Worm (Caenorhabditis elegans) whole organism, late embryonic: ENCODE measurements around the gene C49H3.12.
A peak's percentile ranks its signal among the peaks of the same experiment; 100 is the strongest.

Experiments used
- F13H6.1 ChIP-seq: sonication (generic microtip); optimal IDR thresholded peaks from 2 replicates; lab custom pipeline; 2016; ENCODE audit warnings: missing genetic modification characterization, missing compliant biosample characterization
- ahr-1 ChIP-seq: sonication (generic microtip); optimal IDR thresholded peaks from 2 replicates; lab custom pipeline; 2016; ENCODE audit warnings: missing genetic modification characterization, missing compliant biosample characterization
- ama-1 ChIP-seq: fragments of 150-350 bp; optimal IDR thresholded peaks from 2 replicates; lab custom pipeline; 2014
- ceh-19 ChIP-seq: fragments of 200-800 bp; sonication (Bioruptor generic); optimal IDR thresholded peaks from 2 replicates; lab custom pipeline; 2018; ENCODE audit warnings: mild to moderate bottlenecking, missing genetic modification characterization, missing compliant biosample characterization
- ceh-2 ChIP-seq: sonication (generic microtip); optimal IDR thresholded peaks from 2 replicates; lab custom pipeline; 2016; ENCODE audit warnings: missing genotype, missing genetic modification characterization, missing compliant biosample characterization
- ceh-22 ChIP-seq: sonication (generic microtip); optimal IDR thresholded peaks from 2 replicates; lab custom pipeline; 2017; ENCODE audit warnings: missing biosample characterization, missing genetic modification characterization
- ceh-31 ChIP-seq: sonication (generic microtip); optimal IDR thresholded peaks from 2 replicates; lab custom pipeline; 2016; ENCODE audit warnings: missing genetic modification characterization, missing compliant biosample characterization
- ceh-6 ChIP-seq: fragments of 200-800 bp; sonication (Bioruptor generic); optimal IDR thresholded peaks from 2 replicates; lab custom pipeline; 2018; ENCODE audit warnings: mild to moderate bottlenecking, missing genetic modification characterization, missing compliant biosample characterization
- ceh-9 ChIP-seq: sonication (generic microtip); optimal IDR thresholded peaks from 2 replicates; lab custom pipeline; 2016; ENCODE audit warnings: mild to moderate bottlenecking, missing genetic modification characterization, inconsistent platforms, missing compliant biosample characterization
- dmd-4 ChIP-seq: sonication (generic microtip); optimal IDR thresholded peaks from 2 replicates; lab custom pipeline; 2016; ENCODE audit warnings: borderline replicate concordance, missing genetic modification characterization, missing compliant biosample characterization
- elt-4 ChIP-seq: sonication (generic microtip); optimal IDR thresholded peaks from 2 replicates; lab custom pipeline; 2016; ENCODE audit warnings: missing genetic modification characterization, missing compliant biosample characterization
- eyg-1 ChIP-seq: sonication (generic microtip); optimal IDR thresholded peaks from 2 replicates; lab custom pipeline; 2016; ENCODE audit warnings: missing genotype, missing genetic modification characterization, missing compliant biosample characterization
- hlh-15 ChIP-seq: sonication (generic microtip); optimal IDR thresholded peaks from 2 replicates; lab custom pipeline; 2016; ENCODE audit warnings: missing genetic modification characterization, missing compliant biosample characterization
- hlh-30 ChIP-seq: sonication (generic microtip); optimal IDR thresholded peaks from 2 replicates; lab custom pipeline; 2017; ENCODE audit warnings: antibody characterized with exemption, missing genetic modification characterization, missing compliant biosample characterization; ENCODE audit not compliant: insufficient read depth
- hlh-6 ChIP-seq: sonication (generic microtip); optimal IDR thresholded peaks from 2 replicates; lab custom pipeline; 2016; ENCODE audit warnings: missing genotype, missing genetic modification characterization, missing compliant biosample characterization
- hlh-8 ChIP-seq: sonication (generic microtip); optimal IDR thresholded peaks from 2 replicates; lab custom pipeline; 2016; ENCODE audit warnings: missing genotype, missing genetic modification characterization, missing compliant biosample characterization
- lim-6 ChIP-seq: sonication (generic microtip); optimal IDR thresholded peaks from 2 replicates; lab custom pipeline; 2016; ENCODE audit warnings: missing genetic modification characterization, missing compliant biosample characterization
- lin-11 ChIP-seq: fragments of 200-800 bp; sonication (Bioruptor generic); optimal IDR thresholded peaks from 2 replicates; lab custom pipeline; 2018; ENCODE audit warnings: mild to moderate bottlenecking, missing genetic modification characterization, missing compliant biosample characterization
- mec-3 ChIP-seq: sonication (generic microtip); optimal IDR thresholded peaks from 2 replicates; lab custom pipeline; 2016; ENCODE audit warnings: borderline replicate concordance, missing genetic modification characterization, missing compliant biosample characterization
- nfya-1 ChIP-seq: sonication (generic microtip); optimal IDR thresholded peaks from 2 replicates; lab custom pipeline; 2017; ENCODE audit warnings: missing genetic modification characterization, mild to moderate bottlenecking, missing compliant biosample characterization, antibody characterized with exemption, moderate library complexity
- npax-4 ChIP-seq: sonication (generic microtip); optimal IDR thresholded peaks from 2 replicates; lab custom pipeline; 2016; ENCODE audit warnings: missing genetic modification characterization, missing compliant biosample characterization
- odd-2 ChIP-seq: sonication (generic microtip); optimal IDR thresholded peaks from 2 replicates; lab custom pipeline; 2017; ENCODE audit warnings: antibody characterized with exemption, mild to moderate bottlenecking, missing genetic modification characterization, missing compliant biosample characterization
- pag-3 ChIP-seq: sonication (generic microtip); optimal IDR thresholded peaks from 2 replicates; lab custom pipeline; 2016; ENCODE audit warnings: missing compliant biosample characterization, missing genetic modification characterization, borderline replicate concordance
- pax-1 ChIP-seq: fragments of 150-350 bp; optimal IDR thresholded peaks from 2 replicates; lab custom pipeline; 2014; ENCODE audit warnings: missing biosample characterization, missing genetic modification characterization
- pha-4 ChIP-seq: fragments of 150-350 bp; optimal IDR thresholded peaks from 2 replicates; lab custom pipeline; 2018; ENCODE audit warnings: missing biosample characterization, missing genetic modification reagents, missing genetic modification characterization
- pros-1 ChIP-seq: fragments of 150-350 bp; optimal IDR thresholded peaks from 2 replicates; lab custom pipeline; 2014; ENCODE audit warnings: missing biosample characterization, missing genetic modification reagents, missing genetic modification characterization
- rnt-1 ChIP-seq: sonication (generic microtip); optimal IDR thresholded peaks from 2 replicates; lab custom pipeline; 2016; ENCODE audit warnings: missing genetic modification characterization, missing compliant biosample characterization
- sdc-2 ChIP-seq: sonication (generic microtip); optimal IDR thresholded peaks from 2 replicates; lab custom pipeline; 2016; ENCODE audit warnings: missing genotype, missing genetic modification characterization, missing compliant biosample characterization
- sox-4 ChIP-seq: sonication (generic microtip); optimal IDR thresholded peaks from 2 replicates; lab custom pipeline; 2017; ENCODE audit warnings: mild to moderate bottlenecking, missing genetic modification characterization, inconsistent platforms, missing compliant biosample characterization
- syd-9 ChIP-seq: sonication (generic microtip); optimal IDR thresholded peaks from 2 replicates; lab custom pipeline; 2016; ENCODE audit warnings: mild to moderate bottlenecking, missing genetic modification characterization, moderate library complexity, missing compliant biosample characterization
- tbx-2 ChIP-seq: sonication (generic microtip); optimal IDR thresholded peaks from 2 replicates; lab custom pipeline; 2016; ENCODE audit warnings: missing genetic modification characterization, missing compliant biosample characterization
- ttx-3 ChIP-seq: sonication (generic microtip); optimal IDR thresholded peaks from 2 replicates; lab custom pipeline; 2016; ENCODE audit warnings: missing genetic modification reagents, missing genetic modification characterization, missing compliant biosample characterization
- unc-42 ChIP-seq: sonication (generic microtip); optimal IDR thresholded peaks from 2 replicates; lab custom pipeline; 2016; ENCODE audit warnings: missing genotype, missing genetic modification characterization, missing compliant biosample characterization
- unc-86 ChIP-seq: sonication (generic microtip); optimal IDR thresholded peaks from 2 replicates; lab custom pipeline; 2016; ENCODE audit warnings: missing genetic modification characterization, missing compliant biosample characterization

C49H3.12 gene

ce11 chrIV:7926102-7926840, 847 bp downstream of the C49H3.12 start, which contains the start of gene rps-2:
rps-2 (minus strand) TSS chrIV:7926391.
- TF ChIP-seq unc-86 (tag; lab: Kevin White, UChicago) = no peak
- no peak for TF ChIP-seq hlh-8 (tag; lab: Kevin White, UChicago)
- TF ChIP-seq hlh-15 (tag; lab: Kevin White, UChicago) = no peak
- no peak for TF ChIP-seq npax-4 (tag; lab: Kevin White, UChicago)
- no peak for TF ChIP-seq odd-2
- TF ChIP-seq nfya-1 (tag; lab: Kevin White, UChicago) = peak; percentile 11

ce11 chrIV:7924975-7925828, 1.9 kb downstream of the C49H3.12 start:
- no peak for TF ChIP-seq ahr-1 (tag; lab: Kevin White, UChicago)
- no peak for TF ChIP-seq pha-4
- TF ChIP-seq ama-1 (lab: Kevin White, UChicago) = peak; percentile 9
- TF ChIP-seq elt-4 (tag; lab: Kevin White, UChicago) = peak; percentile 51
- no peak for TF ChIP-seq dmd-4 (tag; lab: Kevin White, UChicago)

- TF ChIP-seq ceh-31 (peak; percentile 14), ceh-19 (GFP tag; lab: Kevin White, UChicago) (no peak), hlh-30 (tag; lab: Kevin White, UChicago) (peak; percentile 3), unc-42 (peak; percentile 51)
These were observed 3.1 kb downstream of the C49H3.12 start, which contains the start of the genes xpo-3 and C49H3.3 for ce11 chrIV:7923982-7924480. xpo-3 (minus strand) TSS chrIV:7924032. C49H3.3 (plus strand) TSS chrIV:7924350.

ce11 chrIV:7920126-7920525, 7.0 kb downstream of the C49H3.12 start, which contains the start of gene C49H3.16:
C49H3.16 (plus strand) TSS chrIV:7920426.
- TF ChIP-seq odd-2 (no peak), mec-3 (no peak), elt-4 (tag; lab: Kevin White, UChicago) (no peak), ceh-2 (no peak)

- TF ChIP-seq pax-1 (tag; lab: Kevin White, UChicago) = no peak
- TF ChIP-seq hlh-6 (tag; lab: Kevin White, UChicago) = no peak
- TF ChIP-seq hlh-8 (tag; lab: Kevin White, UChicago) = no peak
- no peak for TF ChIP-seq eyg-1 (tag; lab: Kevin White, UChicago)
- no peak for TF ChIP-seq pros-1 (tag; lab: Kevin White, UChicago)
- no peak for TF ChIP-seq pag-3
These were observed 9.2 kb downstream of the C49H3.12 start for ce11 chrIV:7917881-7918280.

- TF ChIP-seq lim-6 (no peak), rnt-1 (tag; lab: Kevin White, UChicago) (no peak), nfya-1 (tag; lab: Kevin White, UChicago) (no peak), sdc-2 (tag; lab: Kevin White, UChicago) (no peak), ceh-2 (no peak), ceh-19 (GFP tag; lab: Kevin White, UChicago) (no peak), ceh-9 (tag; lab: Kevin White, UChicago) (no peak), ahr-1 (tag; lab: Kevin White, UChicago) (no peak), ttx-3 (tag; lab: Kevin White, UChicago) (no peak), eyg-1 (tag; lab: Kevin White, UChicago) (no peak), hlh-6 (tag; lab: Kevin White, UChicago) (no peak), sox-4 (tag; lab: Kevin White, UChicago) (no peak), tbx-2 (tag; lab: Kevin White, UChicago) (no peak), ceh-6 (GFP tag; lab: Kevin White, UChicago) (no peak), lin-11 (no peak), ceh-22 (tag; lab: Kevin White, UChicago) (no peak), syd-9 (tag; lab: Kevin White, UChicago) (no peak), F13H6.1 (no peak)
These were observed 10.2 kb downstream of the C49H3.12 start for ce11 chrIV:7916907-7917306.
